Worm (Caenorhabditis elegans) whole organism, L4 larva: ENCODE measurements around the gene comt-4.

Experiments used
- F37D6.2 ChIP-seq: sonication (generic microtip); optimal IDR thresholded peaks from 2 replicates; lab custom pipeline; 2016; ENCODE audit warnings: mild to moderate bottlenecking, missing genetic modification characterization, missing compliant biosample characterization
- F49E8.2 ChIP-seq: sonication (generic microtip); optimal IDR thresholded peaks from 2 replicates; lab custom pipeline; 2016; ENCODE audit warnings: missing compliant biosample characterization, mild to moderate bottlenecking, missing genetic modification characterization, borderline replicate concordance
- Y105C5A.15 ChIP-seq: fragments of 200-800 bp; sonication (Bioruptor generic); IDR thresholded peaks from 2 replicates; pipeline ENCODE4 v1.3.6; 2022; ENCODE audit warnings: missing genetic modification characterization, missing compliant biosample characterization
- Y48G9A.11 ChIP-seq: fragments of 200-800 bp; sonication (Bioruptor generic); IDR thresholded peaks from 2 replicates; pipeline ENCODE4 v1.3.6; 2022; ENCODE audit warnings: missing genetic modification reagents, missing genetic modification characterization, missing compliant biosample characterization
- aha-1 ChIP-seq: fragments of 150-350 bp; peaks from one replicate; lab custom pipeline; 2014; ENCODE audit warnings: missing biosample characterization, missing genetic modification characterization
- arid-1 ChIP-seq: fragments of 200-800 bp; sonication (Bioruptor generic); conservative IDR thresholded peaks from 2 replicates; pipeline ENCODE4 v1.3.6; 2022; ENCODE audit warnings: missing genetic modification reagents, missing genetic modification characterization, missing compliant biosample characterization
- attf-4 ChIP-seq: sonication (generic microtip); optimal IDR thresholded peaks from 3 replicates; lab custom pipeline; 2017; ENCODE audit warnings: missing biosample characterization, missing genetic modification characterization
- ceh-62 ChIP-seq: sonication (generic microtip); optimal IDR thresholded peaks from 2 replicates; lab custom pipeline; 2017; ENCODE audit warnings: missing biosample characterization, missing genetic modification characterization
- cey-2 ChIP-seq: sonication (generic microtip); optimal IDR thresholded peaks from 3 replicates; lab custom pipeline; 2017; ENCODE audit warnings: missing genetic modification characterization, mild to moderate bottlenecking, missing compliant biosample characterization, antibody characterized with exemption, borderline replicate concordance; ENCODE audit not compliant: insufficient read depth
- ctbp-1 ChIP-seq: fragments of 200-800 bp; sonication (Bioruptor generic); IDR thresholded peaks from 2 replicates; pipeline ENCODE4 v1.3.6; 2022; ENCODE audit warnings: missing genetic modification reagents, missing genetic modification characterization, missing compliant biosample characterization
- daf-16 ChIP-seq, 3 experiments: sonication (generic microtip); optimal IDR thresholded peaks; 2 replicates each; lab custom pipeline; 2016 to 2017; ENCODE audit warnings: missing genetic modification characterization in 3 of 3, missing genetic modification reagents in 3 of 3, mild to moderate bottlenecking in 2 of 3, missing compliant biosample characterization in 2 of 3, missing biosample characterization in 1 of 3, moderate library complexity in 1 of 3
- daf-19 ChIP-seq: fragments of 200-800 bp; sonication (Bioruptor generic); conservative IDR thresholded peaks from 2 replicates; pipeline ENCODE4 v1.3.6; 2022; ENCODE audit warnings: missing genetic modification characterization, missing compliant biosample characterization
- dmd-6 ChIP-seq: fragments of 200-800 bp; sonication (Bioruptor generic); IDR thresholded peaks from 2 replicates; pipeline ENCODE4 v1.3.6; 2022; ENCODE audit warnings: missing genetic modification reagents, missing genetic modification characterization, missing compliant biosample characterization
- dmd-9 ChIP-seq: fragments of 200-800 bp; sonication (Bioruptor generic); IDR thresholded peaks from 2 replicates; pipeline ENCODE4 v1.3.6; 2022; ENCODE audit warnings: missing genetic modification reagents, missing genetic modification characterization, missing compliant biosample characterization
- egl-27 ChIP-seq: sonication (generic microtip); optimal IDR thresholded peaks from 3 replicates; lab custom pipeline; 2017; ENCODE audit warnings: missing biosample characterization, missing genetic modification reagents, missing genetic modification characterization
- fkh-10 ChIP-seq: fragments of 150-350 bp; optimal IDR thresholded peaks from 2 replicates; lab custom pipeline; 2014; ENCODE audit warnings: missing biosample characterization, missing genetic modification reagents, missing genetic modification characterization
- fos-1 ChIP-seq: fragments of 150-350 bp; optimal IDR thresholded peaks from 2 replicates; lab custom pipeline; 2014; ENCODE audit warnings: missing biosample characterization, missing genetic modification characterization
- gei-8 ChIP-seq: fragments of 200-800 bp; sonication (Bioruptor generic); optimal IDR thresholded peaks from 2 replicates; lab custom pipeline; 2018; ENCODE audit warnings: mild to moderate bottlenecking, missing genetic modification characterization, missing compliant biosample characterization
- hif-1 ChIP-seq, 2 experiments: sonication (generic microtip); optimal IDR thresholded peaks; 2 replicates each; lab custom pipeline; 2016 to 2017; ENCODE audit warnings: missing compliant biosample characterization in 2 of 2, missing genetic modification characterization in 2 of 2, missing genetic modification reagents in 2 of 2, missing genotype in 2 of 2, mild to moderate bottlenecking in 1 of 2
- lin-13 ChIP-seq: fragments of 150-350 bp; optimal IDR thresholded peaks from 2 replicates; lab custom pipeline; 2014; ENCODE audit warnings: missing biosample characterization, missing genetic modification reagents, missing genetic modification characterization
- lsy-2 ChIP-seq, 2 experiments: fragments of 150-350 bp in 1 of 2; sonication (generic microtip) in 1 of 2; optimal IDR thresholded peaks; 2 replicates each; lab custom pipeline; 2014 to 2017; ENCODE audit warnings: missing biosample characterization in 2 of 2, missing genetic modification characterization in 2 of 2
- madf-9 ChIP-seq: fragments of 200-800 bp; sonication (Bioruptor generic); conservative IDR thresholded peaks from 2 replicates; pipeline ENCODE4 v1.3.6; 2022; ENCODE audit warnings: missing genetic modification reagents, missing genetic modification characterization, missing compliant biosample characterization
- mdt-29 ChIP-seq: fragments of 200-800 bp; sonication (Bioruptor generic); IDR thresholded peaks from 2 replicates; pipeline ENCODE4 v1.3.6; 2022; ENCODE audit warnings: missing genetic modification reagents, missing genetic modification characterization, missing compliant biosample characterization
- mxl-2 ChIP-seq: fragments of 200-800 bp; sonication (Bioruptor generic); conservative IDR thresholded peaks from 2 replicates; pipeline ENCODE4 v1.3.6; 2022; ENCODE audit warnings: missing genetic modification reagents, missing genetic modification characterization, missing compliant biosample characterization
- nhr-10 ChIP-seq: fragments of 150-350 bp; optimal IDR thresholded peaks from 2 replicates; lab custom pipeline; 2014; ENCODE audit warnings: missing biosample characterization, missing genetic modification characterization
- nhr-25 ChIP-seq: sonication (generic microtip); optimal IDR thresholded peaks from 2 replicates; lab custom pipeline; 2017; ENCODE audit warnings: missing genetic modification characterization, mild to moderate bottlenecking, missing compliant biosample characterization, antibody characterized with exemption, moderate library complexity, borderline replicate concordance; ENCODE audit not compliant: insufficient read depth
- nhr-28 ChIP-seq: fragments of 150-350 bp; optimal IDR thresholded peaks from 2 replicates; lab custom pipeline; 2014; ENCODE audit warnings: missing biosample characterization, missing genetic modification characterization
- nhr-77 ChIP-seq: fragments of 150-350 bp; optimal IDR thresholded peaks from 2 replicates; lab custom pipeline; 2014; ENCODE audit warnings: missing biosample characterization, missing genetic modification characterization
- pqm-1 ChIP-seq: sonication (generic microtip); optimal IDR thresholded peaks from 2 replicates; lab custom pipeline; 2017; ENCODE audit warnings: missing biosample characterization, missing genetic modification characterization
- snpc-4 ChIP-seq: fragments of 150-350 bp; optimal IDR thresholded peaks from 2 replicates; lab custom pipeline; 2014; ENCODE audit warnings: missing biosample characterization, missing genetic modification characterization
- spr-1 ChIP-seq: sonication (generic microtip); optimal IDR thresholded peaks from 2 replicates; lab custom pipeline; 2016; ENCODE audit warnings: mild to moderate bottlenecking, missing genetic modification characterization, missing compliant biosample characterization
- tag-97 ChIP-seq: fragments of 200-800 bp; sonication (Bioruptor generic); IDR thresholded peaks from 2 replicates; pipeline ENCODE4 v1.3.6; 2022; ENCODE audit warnings: missing genetic modification characterization, missing compliant biosample characterization
- unc-62 ChIP-seq, 3 experiments: fragments of 150-350 bp in 1 of 3; sonication (generic microtip); optimal IDR thresholded peaks in 2 of 3; peaks in 1 of 3; 1 replicate in 1 of 3; 2 replicates in 2 of 3; lab custom pipeline; 2014 to 2017; ENCODE audit warnings: missing biosample characterization in 3 of 3, missing genetic modification characterization in 3 of 3, missing genetic modification reagents in 3 of 3, missing genotype in 1 of 3
- zfp-3 ChIP-seq: fragments of 200-800 bp; sonication (Bioruptor generic); conservative IDR thresholded peaks from 2 replicates; pipeline ENCODE4 v1.3.6; 2022; ENCODE audit warnings: missing genetic modification reagents, missing genetic modification characterization, missing compliant biosample characterization
- zip-2 ChIP-seq: fragments of 150-350 bp; optimal IDR thresholded peaks from 2 replicates; lab custom pipeline; 2014; ENCODE audit warnings: missing biosample characterization, missing genetic modification characterization

Gene comt-4

ce11 chrV:2050136-2050535 is at the start of gene comt-4:
Gene comt-4, minus strand, starts transcription at chrV:2050185.
- TF ChIP-seq dmd-6 (GFP tag; lab: Robert Waterston, UW): peak; percentile 63
- peak in 1 of 2 experiments; percentile 85 for TF ChIP-seq hif-1 (tag; optimal IDR thresholded peaks at IDR 0.05; lab: Kevin White, UChicago)
- no peak for TF ChIP-seq F37D6.2 (tag; lab: Kevin White, UChicago)
- TF ChIP-seq egl-27 (tag; lab: Kevin White, UChicago): no peak
- no peak for TF ChIP-seq aha-1 (tag; lab: Kevin White, UChicago)
- TF ChIP-seq nhr-77: peak; percentile 10
- TF ChIP-seq daf-16 (GFP tag; optimal IDR thresholded peaks at IDR 0.05; lab: Kevin White, UChicago): no peak
- no peak for TF ChIP-seq daf-16 (tag; optimal IDR thresholded peaks at IDR 0.05; lab: Kevin White, UChicago)
- TF ChIP-seq ctbp-1 (GFP tag; lab: Robert Waterston, UW): no peak
- no peak for TF ChIP-seq mxl-2 (GFP tag; lab: Robert Waterston, UW)
- TF ChIP-seq ceh-62 (tag; lab: Kevin White, UChicago): no peak
- peak in 1 of 2 experiments; percentile 42 for TF ChIP-seq unc-62 (GFP tag; optimal IDR thresholded peaks at IDR 0.05 in 1 of 2; lab: Kevin White, UChicago)
- TF ChIP-seq unc-62 (tag; optimal IDR thresholded peaks at IDR 0.05; lab: Kevin White, UChicago): no peak
- TF ChIP-seq lsy-2 (tag; optimal IDR thresholded peaks at IDR 0.05; lab: Kevin White, UChicago): no peak
- TF ChIP-seq nhr-28 (tag; lab: Kevin White, UChicago): peak; percentile 75

DNA sequence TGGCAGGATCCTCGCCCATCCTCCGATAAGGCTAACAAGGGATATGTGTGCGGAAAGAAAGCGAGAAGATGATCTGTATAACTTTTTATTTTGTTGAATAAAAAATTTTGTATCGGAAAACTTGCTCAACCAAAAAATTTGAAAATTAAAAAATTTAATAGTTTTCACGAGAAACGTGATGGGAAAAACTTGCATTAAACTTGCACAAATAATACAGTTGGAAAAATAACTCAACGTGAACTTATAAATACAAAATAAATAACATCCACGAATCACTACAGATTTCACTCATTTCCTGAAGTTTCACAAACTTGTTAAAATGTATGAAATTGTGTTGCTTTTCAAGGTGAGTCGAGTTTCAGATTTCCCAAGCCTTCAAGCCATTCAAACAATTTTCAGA is 49.1 kb upstream of the comt-4 start, which contains the start of gene F36F12.7:
TSS of gene F36F12.7 (plus strand) at position 301 of the 400 bp plus-strand sequence.
- no peak for TF ChIP-seq Y48G9A.11 (GFP tag; lab: Robert Waterston, UW)
- TF ChIP-seq zip-2: no peak
- no peak for TF ChIP-seq mdt-29 (GFP tag; lab: Robert Waterston, UW)
- TF ChIP-seq fkh-10 (GFP tag; lab: Kevin White, UChicago): no peak
- TF ChIP-seq snpc-4 (tag; lab: Kevin White, UChicago): no peak
- TF ChIP-seq zfp-3 (GFP tag; lab: Robert Waterston, UW): no peak

DNA sequence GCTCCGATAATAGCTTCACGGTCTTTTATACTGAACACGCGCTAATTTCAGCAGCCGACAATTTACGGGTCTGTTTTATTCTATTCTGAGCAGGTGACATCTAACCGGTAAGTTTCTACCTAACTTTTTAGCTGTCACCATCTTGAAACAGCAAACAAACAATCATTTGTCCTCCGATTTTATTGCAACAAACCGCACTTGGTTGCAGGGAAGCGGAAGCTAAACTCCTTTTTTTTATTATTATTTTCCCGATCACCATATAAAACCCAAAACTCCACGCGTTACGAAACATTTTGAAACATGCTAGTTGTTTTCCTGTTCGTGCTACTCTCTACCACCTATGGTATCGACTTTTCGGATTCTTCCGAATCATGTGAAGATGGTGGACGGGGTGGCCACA is 47.7 kb upstream of the comt-4 start, which contains the start of gene clec-208:
TSS of gene clec-208 (plus strand) at position 301 of the 400 bp plus-strand sequence.
- no peak for TF ChIP-seq nhr-77
- no peak for TF ChIP-seq F49E8.2 (tag; lab: Kevin White, UChicago)
- TF ChIP-seq daf-19 (GFP tag; lab: Robert Waterston, UW): no peak
- no peak for TF ChIP-seq arid-1 (GFP tag; lab: Robert Waterston, UW)
- no peak for TF ChIP-seq gei-8
- TF ChIP-seq tag-97: no peak
- no peak for TF ChIP-seq cey-2
- no peak for TF ChIP-seq nhr-10 (tag; lab: Kevin White, UChicago)
- no peak for TF ChIP-seq attf-4
- TF ChIP-seq fos-1 (tag; lab: Kevin White, UChicago): no peak
- no peak for TF ChIP-seq Y105C5A.15
- TF ChIP-seq madf-9 (GFP tag; lab: Robert Waterston, UW): no peak
- TF ChIP-seq nhr-28 (tag; lab: Kevin White, UChicago): no peak
- no peak for TF ChIP-seq nhr-25 (tag; lab: Kevin White, UChicago)
- no peak for TF ChIP-seq lin-13
- TF ChIP-seq unc-62 (GFP tag; optimal IDR thresholded peaks at IDR 0.05 in 1 of 2; lab: Kevin White, UChicago): no peak
- TF ChIP-seq unc-62 (tag; optimal IDR thresholded peaks at IDR 0.05; lab: Kevin White, UChicago): no peak
- TF ChIP-seq dmd-9: no peak
- no peak for TF ChIP-seq egl-27 (tag; lab: Kevin White, UChicago)

- TF ChIP-seq lin-13 (no peak), pqm-1 (tag; lab: Kevin White, UChicago) (no peak), dmd-6 (GFP tag; lab: Robert Waterston, UW) (no peak), spr-1 (tag; lab: Kevin White, UChicago) (no peak)
Observed at ce11 chrV:2095772-2096171, 45.8 kb upstream of the comt-4 start, which contains the start of gene clec-207. Gene clec-207, plus strand, starts transcription at chrV:2096072.
